Worm (Caenorhabditis elegans) whole organism, L3 larva: Measurements from ENCODE around the gene spe-45.

Experiments used
- R02D3.7 ChIP-seq: fragments of 150-350 bp; optimal IDR thresholded peaks from 2 replicates; lab custom pipeline; 2014; ENCODE audit warnings: missing biosample characterization, missing genetic modification characterization
- aly-2 ChIP-seq: fragments of 150-350 bp; optimal IDR thresholded peaks from 2 replicates; lab custom pipeline; 2014; ENCODE audit warnings: missing biosample characterization, missing genetic modification characterization
- ceh-82 ChIP-seq: fragments of 150-350 bp; optimal IDR thresholded peaks from 2 replicates; lab custom pipeline; 2014; ENCODE audit warnings: missing biosample characterization, missing genetic modification characterization
- ceh-9 ChIP-seq: sonication (generic microtip); optimal IDR thresholded peaks from 2 replicates; lab custom pipeline; 2018; ENCODE audit warnings: missing biosample characterization, missing genetic modification characterization
- daf-12 ChIP-seq: fragments of 150-350 bp; optimal IDR thresholded peaks from 2 replicates; lab custom pipeline; 2014; ENCODE audit warnings: missing biosample characterization, missing genetic modification reagents, missing genetic modification characterization
- egl-5 ChIP-seq: fragments of 150-350 bp; optimal IDR thresholded peaks from 2 replicates; lab custom pipeline; 2017; ENCODE audit warnings: missing biosample characterization, missing genetic modification reagents, missing genetic modification characterization, inconsistent platforms
- elt-1 ChIP-seq: fragments of 150-350 bp; optimal IDR thresholded peaks from 2 replicates; lab custom pipeline; 2014; ENCODE audit warnings: missing biosample characterization, missing genetic modification characterization
- elt-2 ChIP-seq: sonication (generic microtip); optimal IDR thresholded peaks from 2 replicates; lab custom pipeline; 2016; ENCODE audit warnings: missing genetic modification reagents, mild to moderate bottlenecking, missing genetic modification characterization, missing compliant biosample characterization
- eor-1 ChIP-seq, 2 experiments: fragments of 150-350 bp; optimal IDR thresholded peaks; 2 replicates each; lab custom pipeline; 2014 to 2018; ENCODE audit warnings: missing biosample characterization in 2 of 2, missing genetic modification characterization in 2 of 2
- fkh-10 ChIP-seq: sonication (generic microtip); optimal IDR thresholded peaks from 2 replicates; lab custom pipeline; 2017; ENCODE audit warnings: missing biosample characterization, missing genetic modification reagents, missing genetic modification characterization
- jun-1 ChIP-seq: fragments of 150-350 bp; optimal IDR thresholded peaks from 2 replicates; lab custom pipeline; 2014; ENCODE audit warnings: missing biosample characterization, missing genetic modification reagents, missing genetic modification characterization
- lin-15B ChIP-seq: fragments of 150-350 bp; optimal IDR thresholded peaks from 2 replicates; lab custom pipeline; 2014; ENCODE audit warnings: missing biosample characterization, missing genetic modification characterization
- lin-39 ChIP-seq: fragments of 150-350 bp; optimal IDR thresholded peaks from 2 replicates; lab custom pipeline; 2018; ENCODE audit warnings: missing biosample characterization, missing genetic modification reagents, missing genetic modification characterization
- lsy-12 ChIP-seq: sonication (generic microtip); optimal IDR thresholded peaks from 2 replicates; lab custom pipeline; 2016; ENCODE audit warnings: mild to moderate bottlenecking, missing genetic modification characterization, missing compliant biosample characterization
- mdl-1 ChIP-seq: fragments of 150-350 bp; optimal IDR thresholded peaks from 2 replicates; lab custom pipeline; 2014; ENCODE audit warnings: missing biosample characterization, missing genetic modification characterization
- nfya-1 ChIP-seq: sonication (generic microtip); optimal IDR thresholded peaks from 2 replicates; lab custom pipeline; 2017; ENCODE audit warnings: missing genetic modification characterization, mild to moderate bottlenecking, missing compliant biosample characterization, antibody characterized with exemption, moderate library complexity; ENCODE audit not compliant: insufficient read depth
- nhr-11 ChIP-seq: fragments of 150-350 bp; optimal IDR thresholded peaks from 2 replicates; lab custom pipeline; 2014; ENCODE audit warnings: missing biosample characterization, missing genetic modification characterization
- nhr-23 ChIP-seq: fragments of 150-350 bp; optimal IDR thresholded peaks from 2 replicates; lab custom pipeline; 2014; ENCODE audit warnings: missing biosample characterization, missing genetic modification reagents, missing genetic modification characterization
- nhr-237 ChIP-seq: fragments of 150-350 bp; optimal IDR thresholded peaks from 2 replicates; lab custom pipeline; 2014; ENCODE audit warnings: missing biosample characterization, missing genetic modification characterization
- nhr-25 ChIP-seq: sonication (generic microtip); optimal IDR thresholded peaks from 2 replicates; lab custom pipeline; 2017; ENCODE audit warnings: missing biosample characterization, missing genetic modification characterization
- nhr-28 ChIP-seq: fragments of 150-350 bp; optimal IDR thresholded peaks from 2 replicates; lab custom pipeline; 2014; ENCODE audit warnings: missing biosample characterization, missing genetic modification characterization
- nhr-43 ChIP-seq: sonication (generic microtip); optimal IDR thresholded peaks from 2 replicates; lab custom pipeline; 2016; ENCODE audit warnings: mild to moderate bottlenecking, missing genetic modification characterization, missing compliant biosample characterization; ENCODE audit not compliant: poor library complexity, severe bottlenecking
- nhr-67 ChIP-seq: fragments of 150-350 bp; optimal IDR thresholded peaks from 2 replicates; lab custom pipeline; 2014; ENCODE audit warnings: missing biosample characterization, missing genetic modification characterization
- pha-4 ChIP-seq: fragments of 150-350 bp; optimal IDR thresholded peaks from 2 replicates; lab custom pipeline; 2014; ENCODE audit warnings: missing biosample characterization, missing genetic modification reagents, missing genetic modification characterization
- pqm-1 ChIP-seq: fragments of 150-350 bp; optimal IDR thresholded peaks from 2 replicates; lab custom pipeline; 2017; ENCODE audit warnings: missing biosample characterization, missing genetic modification characterization, inconsistent platforms
- sea-2 ChIP-seq: fragments of 150-350 bp; sonication (generic microtip); optimal IDR thresholded peaks from 4 replicates; lab custom pipeline; 2014; ENCODE audit warnings: missing biosample characterization, missing genetic modification reagents, missing genetic modification characterization
- snpc-4 ChIP-seq: fragments of 150-350 bp; optimal IDR thresholded peaks from 2 replicates; lab custom pipeline; 2014; ENCODE audit warnings: missing biosample characterization, missing genetic modification characterization
- tbx-2 ChIP-seq: sonication (generic microtip); optimal IDR thresholded peaks from 2 replicates; lab custom pipeline; 2016; ENCODE audit warnings: mild to moderate bottlenecking, missing genetic modification characterization, missing compliant biosample characterization
- unc-39 ChIP-seq: sonication (generic microtip); optimal IDR thresholded peaks from 4 replicates; lab custom pipeline; 2017; ENCODE audit warnings: missing biosample characterization, missing genetic modification characterization
- unc-62 ChIP-seq: fragments of 150-350 bp; sonication (generic microtip); optimal IDR thresholded peaks from 4 replicates; lab custom pipeline; 2014; ENCODE audit warnings: missing biosample characterization, missing genetic modification reagents, missing genetic modification characterization
- ztf-4 ChIP-seq: fragments of 150-350 bp; optimal IDR thresholded peaks from 2 replicates; lab custom pipeline; 2014; ENCODE audit warnings: missing biosample characterization, missing genetic modification characterization

The spe-45 gene

DNA sequence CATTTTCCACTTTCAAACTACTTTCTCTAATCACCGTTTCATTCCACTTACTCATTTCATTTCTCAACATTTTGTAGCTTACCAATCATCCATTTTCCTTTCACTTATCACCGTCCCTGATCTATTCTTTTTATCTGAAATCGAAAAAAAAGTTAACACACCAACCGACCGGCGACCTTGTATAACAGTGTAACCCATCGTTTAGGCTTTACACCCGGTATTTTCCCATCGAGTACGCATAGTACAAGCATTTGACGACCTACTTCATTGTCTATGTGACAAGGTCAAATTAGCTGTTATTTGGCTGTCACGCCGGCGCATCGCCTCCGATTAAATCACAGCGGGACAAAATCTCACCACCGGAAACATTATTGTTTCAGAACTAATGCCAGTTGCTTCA, 39.6 kb upstream of the spe-45 start:
- TF ChIP-seq lin-15B (no peak), nhr-23 (tag; lab: Kevin White, UChicago) (no peak), fkh-10 (GFP tag; lab: Kevin White, UChicago) (no peak), nhr-25 (tag; lab: Kevin White, UChicago) (peak; percentile 89), R02D3.7 (tag; lab: Kevin White, UChicago) (no peak), ztf-4 (tag; lab: Kevin White, UChicago) (no peak), elt-1 (peak; percentile 81), lsy-12 (tag; lab: Kevin White, UChicago) (no peak), unc-39 (tag; lab: Kevin White, UChicago) (no peak), nhr-11 (tag; lab: Kevin White, UChicago) (no peak), unc-62 (GFP tag; lab: Kevin White, UChicago) (no peak)

DNA sequence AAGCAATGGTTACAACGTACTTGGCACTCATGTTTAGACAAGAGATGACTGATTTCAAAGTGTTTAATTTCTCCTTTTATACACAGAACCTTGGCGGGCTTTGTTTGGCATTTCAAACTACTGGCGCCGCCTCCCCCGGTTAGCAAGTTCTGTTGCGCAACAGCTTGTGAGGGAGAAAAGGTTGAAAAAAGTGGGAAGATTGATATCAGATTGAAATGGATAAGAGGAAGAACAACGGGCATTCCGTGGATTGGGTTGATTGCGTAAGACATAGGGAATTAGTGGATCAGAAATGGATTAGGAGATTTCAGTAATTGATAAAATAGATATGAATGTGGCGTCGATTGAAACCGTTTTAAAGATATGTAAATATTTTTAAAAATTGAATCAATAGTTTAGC, 38.6 kb upstream of the spe-45 start, which contains the start of gene col-130:
TSS of gene col-130 (minus strand) at position 50 of the 400 bp plus-strand sequence.
- no peak for TF ChIP-seq snpc-4 (tag; lab: Kevin White, UChicago)
- no peak for TF ChIP-seq ceh-9 (tag; lab: Kevin White, UChicago)
- no peak for TF ChIP-seq nhr-28 (tag; lab: Kevin White, UChicago)
- no peak for TF ChIP-seq eor-1 (tag; optimal IDR thresholded peaks at IDR 0.05; lab: Kevin White, UChicago)
- no peak for TF ChIP-seq ztf-4 (tag; lab: Kevin White, UChicago)
- TF ChIP-seq egl-5 (tag; lab: Kevin White, UChicago): no peak

DNA sequence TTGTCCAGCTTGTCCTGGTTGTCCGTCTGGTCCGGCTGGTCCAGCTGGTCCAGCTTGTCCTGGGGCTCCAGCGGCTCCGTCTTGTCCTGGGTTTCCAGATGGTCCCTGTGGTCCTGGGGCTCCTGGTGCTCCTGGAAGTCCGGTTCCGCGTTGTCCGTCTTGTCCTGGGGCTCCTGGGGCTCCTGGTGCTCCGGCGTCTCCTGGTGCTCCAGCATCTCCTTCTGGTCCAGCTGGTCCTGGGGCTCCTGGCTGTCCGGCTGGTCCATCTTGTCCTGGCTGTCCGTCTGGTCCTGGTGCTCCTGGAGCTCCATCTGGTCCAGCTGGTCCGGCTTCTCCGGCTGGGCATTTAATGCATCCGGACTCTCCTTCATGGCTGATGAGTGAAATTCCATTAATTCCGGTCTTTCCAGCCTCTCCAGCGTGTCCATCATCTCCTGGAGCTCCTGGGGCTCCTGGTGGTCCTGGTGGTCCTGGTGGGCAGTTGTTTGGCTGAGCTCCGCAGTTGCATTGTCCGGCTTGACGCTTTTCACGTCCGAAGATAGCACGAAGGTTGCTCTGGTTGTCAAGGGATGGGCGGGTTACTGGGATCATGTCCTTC, 37.9 kb upstream of the spe-45 start:
- no peak for TF ChIP-seq pha-4 (tag; lab: Kevin White, UChicago)
- TF ChIP-seq jun-1 (tag; lab: Kevin White, UChicago): no peak
- TF ChIP-seq pqm-1 (tag; lab: Kevin White, UChicago): no peak
- no peak for TF ChIP-seq elt-2
- no peak for TF ChIP-seq daf-12 (tag; lab: Kevin White, UChicago)
- no peak for TF ChIP-seq unc-39 (tag; lab: Kevin White, UChicago)
- TF ChIP-seq nhr-237 (tag; lab: Kevin White, UChicago): no peak

DNA sequence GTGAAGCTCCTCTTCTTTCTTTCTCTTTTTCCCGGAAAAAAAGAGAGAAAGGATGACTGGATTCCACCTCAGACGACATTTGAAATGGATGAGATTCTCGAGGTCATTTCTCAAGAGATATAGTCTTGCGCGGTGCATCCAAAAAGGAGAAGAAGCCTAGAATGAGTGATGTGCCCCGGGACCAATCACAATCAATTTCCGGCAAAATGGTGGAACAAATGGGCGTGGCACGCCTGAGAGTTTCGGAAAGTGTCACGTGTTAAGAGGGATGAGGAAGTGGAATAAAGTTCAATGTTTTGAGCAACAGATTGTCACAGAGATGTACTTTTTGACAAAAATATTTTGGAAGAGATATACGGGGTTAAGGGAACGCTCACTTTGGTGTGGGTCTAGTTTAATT, 35.7 kb upstream of the spe-45 start:
- TF ChIP-seq nfya-1 (peak; percentile 55), unc-62 (GFP tag; lab: Kevin White, UChicago) (peak; percentile 67), aly-2 (no peak), lin-39 (tag; lab: Kevin White, UChicago) (peak; percentile 87)
- TF ChIP-seq, all 47 proteins: peak for 3

DNA sequence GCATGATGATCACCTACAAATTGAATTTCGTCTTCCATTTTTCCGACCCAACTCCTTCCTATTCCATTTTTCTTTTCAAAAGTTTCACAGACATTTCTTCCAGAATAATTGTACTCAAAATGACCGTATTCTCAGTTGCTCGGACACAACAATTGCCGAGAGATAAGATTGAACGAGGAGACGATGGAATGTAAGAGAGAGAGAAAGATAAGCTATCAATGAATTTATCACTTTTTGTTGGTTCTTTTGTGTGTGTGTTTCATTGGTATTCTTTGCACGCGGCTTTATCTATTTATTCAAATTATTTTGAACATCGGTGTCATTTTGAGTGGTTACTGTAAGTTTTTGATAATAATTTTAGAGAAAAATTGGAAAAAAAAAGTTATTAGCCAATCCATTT, 30.6 kb upstream of the spe-45 start, which contains the start of gene ugt-65:
TSS of gene ugt-65 (plus strand) at position 229 of the 400 bp plus-strand sequence.
- TF ChIP-seq snpc-4 (tag; lab: Kevin White, UChicago) (no peak), pha-4 (tag; lab: Kevin White, UChicago) (peak; percentile 24), mdl-1 (no peak), elt-2 (peak; percentile 93), pqm-1 (tag; lab: Kevin White, UChicago) (peak; percentile 85)

DNA sequence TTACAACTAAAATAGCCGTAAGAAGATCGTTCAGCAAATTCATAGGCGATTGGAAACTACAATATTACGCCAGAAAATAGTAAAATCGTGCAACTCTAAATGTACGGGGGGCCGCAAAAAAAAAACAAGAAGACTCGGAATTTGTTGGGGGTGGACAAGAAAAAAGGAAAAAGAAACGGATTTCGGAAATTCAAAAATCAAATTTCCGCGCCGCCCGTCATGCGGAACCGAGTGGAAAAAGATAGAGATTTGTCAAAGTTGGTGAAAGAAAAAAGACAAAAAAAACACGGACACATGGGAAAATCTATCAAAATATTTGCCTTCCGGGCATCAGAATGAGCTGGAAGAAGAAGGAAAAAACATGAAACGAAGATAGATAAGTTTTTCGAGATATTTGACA, 29.4 kb upstream of the spe-45 start:
- no peak for TF ChIP-seq unc-62 (GFP tag; lab: Kevin White, UChicago)
- peak; percentile 5 for TF ChIP-seq fkh-10 (GFP tag; lab: Kevin White, UChicago)
- TF ChIP-seq ztf-4 (tag; lab: Kevin White, UChicago): no peak
- no peak for TF ChIP-seq eor-1 (tag; optimal IDR thresholded peaks at IDR 0.05; lab: Kevin White, UChicago)
- TF ChIP-seq nfya-1: peak; percentile 12
- TF ChIP-seq, all 47 proteins: peak for 2

DNA sequence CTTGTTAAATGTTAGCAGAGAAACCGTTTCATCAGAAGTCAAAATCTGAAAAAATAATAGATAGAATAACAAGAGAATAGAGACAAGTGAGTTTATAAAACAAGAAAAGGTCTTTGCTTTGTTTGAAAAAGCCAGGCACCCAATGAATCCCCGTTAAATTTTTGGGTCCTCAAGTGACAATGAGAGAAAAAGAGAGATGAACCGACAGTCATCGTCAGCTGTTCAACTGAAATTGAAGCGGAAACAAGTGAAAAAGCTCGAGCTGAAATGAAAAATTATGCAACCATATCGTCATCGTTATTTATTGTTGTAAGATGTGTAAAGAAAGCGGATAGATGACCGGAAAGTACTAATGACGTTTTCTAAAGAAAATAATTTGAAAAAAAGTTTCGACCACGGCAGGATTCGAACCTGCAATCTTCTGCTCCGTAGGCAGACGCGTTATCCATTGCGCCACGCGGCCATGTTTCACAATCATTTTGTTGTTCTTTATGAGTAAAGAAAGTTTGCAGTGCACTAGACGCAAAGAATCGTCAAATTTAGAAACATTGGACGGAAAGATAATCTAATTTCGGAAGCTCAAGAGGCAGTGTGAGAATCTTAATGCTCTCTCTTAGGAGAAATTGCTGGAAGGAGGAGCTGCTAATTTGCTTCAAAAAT, 27.8 kb upstream of the spe-45 start, which contains the start of gene F08G5.3:
TSS of gene F08G5.3 (minus strand) at position 51 of the 660 bp plus-strand sequence.
- TF ChIP-seq ceh-9 (tag; lab: Kevin White, UChicago) (peak; percentile 42), sea-2 (GFP tag; lab: Kevin White, UChicago) (no peak), nhr-237 (tag; lab: Kevin White, UChicago) (no peak), lsy-12 (tag; lab: Kevin White, UChicago) (peak; percentile 20), pqm-1 (tag; lab: Kevin White, UChicago) (peak; percentile 9), nhr-11 (tag; lab: Kevin White, UChicago) (peak; percentile 40), pha-4 (tag; lab: Kevin White, UChicago) (peak; percentile 34), nhr-25 (tag; lab: Kevin White, UChicago) (no peak), nhr-67 (tag; lab: Kevin White, UChicago) (no peak), jun-1 (tag; lab: Kevin White, UChicago) (no peak), nhr-43 (tag; lab: Kevin White, UChicago) (peak; percentile 73), ceh-82 (tag; lab: Kevin White, UChicago) (no peak), nfya-1 (peak; percentile 37), nhr-23 (tag; lab: Kevin White, UChicago) (no peak), tbx-2 (peak; percentile 32), elt-2 (peak; percentile 49)
